Fruit fly (Drosophila melanogaster): ENCODE data around the gene CG34164.

CG34164 gene

dm6 chr2L:12096396-12096813 lies 40.3 kb downstream of the CG34164 start, which contains the start of the genes CG6712 and Mt2 (continued):
- TF ChIP-seq Blimp-1 (GFP tag; optimal IDR thresholded peaks at IDR 0.05), result no peak

dm6 chr2L:12097698-12098097 lies 41.5 kb downstream of the CG34164 start, which contains the start of gene Ced-12:
Ced-12 (plus strand) TSS chr2L:12097838.
- TF ChIP-seq CG15336 (GFP tag; IDR thresholded peaks at IDR 0.05) (no peak), fkh (GFP tag; optimal IDR thresholded peaks at IDR 0.05) (peak; percentile 45)

dm6 chr2L:12103231-12104210 lies 47.4 kb downstream of the CG34164 start, which contains the start of the genes Patsas and ThrRS:
Patsas (minus strand) TSS chr2L:12103285.
ThrRS (plus strand) TSS chr2L:12103751.
- TF ChIP-seq CG11294 (GFP tag; IDR thresholded peaks at IDR 0.05), result peak; percentile 68; the same call in 1 of the 2 replicates
- peak; percentile 83 for TF ChIP-seq dac (GFP tag; optimal IDR thresholded peaks at IDR 0.05)
- no peak for TF ChIP-seq Hr38 (GFP tag; optimal IDR thresholded peaks at IDR 0.05)
- TF ChIP-seq CG16779 (tag; optimal IDR thresholded peaks at IDR 0.05), result peak; percentile 59
- TF ChIP-seq CG3919 (GFP tag; optimal IDR thresholded peaks at IDR 0.05), result peak; percentile 84
- no peak for TF ChIP-seq CG11762 (GFP tag; optimal IDR thresholded peaks at IDR 0.05; ENCODE audit: insufficient read depth)
- no peak for TF ChIP-seq svp (GFP tag)
- TF ChIP-seq Gug (GFP tag; IDR thresholded peaks at IDR 0.05), result peak; percentile 81
- peak; percentile 85 for TF ChIP-seq acj6 (GFP tag; optimal IDR thresholded peaks at IDR 0.05)
- peak; percentile 91 for TF ChIP-seq CG32006 (GFP tag; optimal IDR thresholded peaks at IDR 0.05)
- TF ChIP-seq CG6792 (GFP tag; optimal IDR thresholded peaks at IDR 0.05), result peak; percentile 66
- TF ChIP-seq CG34406 (GFP tag; optimal IDR thresholded peaks at IDR 0.05), result peak; percentile 78
- peak; percentile 91 for TF ChIP-seq eg (GFP tag; IDR thresholded peaks at IDR 0.05)
- peak; percentile 60 for TF ChIP-seq Ets96B (tag; optimal IDR thresholded peaks at IDR 0.05)
- TF ChIP-seq OdsH (GFP tag; optimal IDR thresholded peaks at IDR 0.05), result peak; percentile 87
- peak; percentile 54 for TF ChIP-seq CG9139 (GFP tag; optimal IDR thresholded peaks at IDR 0.05)
- no peak for TF ChIP-seq dsx (GFP tag; optimal IDR thresholded peaks at IDR 0.05; ENCODE audit: poor library complexity, severe bottlenecking)
- TF ChIP-seq cyc (GFP tag; optimal IDR thresholded peaks at IDR 0.05), result peak; percentile 82
- TF ChIP-seq CG11902 (GFP tag; optimal IDR thresholded peaks at IDR 0.05), result peak; percentile 73
- no peak for TF ChIP-seq pdm3 (GFP tag; optimal IDR thresholded peaks at IDR 0.05)
- TF ChIP-seq CG10669 (GFP tag; optimal IDR thresholded peaks at IDR 0.05), result no peak
- TF ChIP-seq CG8119 (GFP tag; IDR thresholded peaks at IDR 0.05), result peak; percentile 83
- TF ChIP-seq Sox102F (GFP tag; optimal IDR thresholded peaks at IDR 0.05), result no peak
- peak; percentile 77; the same call in 1 of the 3 replicates for TF ChIP-seq CG6163 (GFP tag; IDR thresholded peaks at IDR 0.05)
- peak; percentile 53 for TF ChIP-seq CG1621 (tag; optimal IDR thresholded peaks at IDR 0.05)
- peak; percentile 71 for TF ChIP-seq CG6808 (GFP tag; optimal IDR thresholded peaks at IDR 0.05)
- peak; percentile 1 for TF ChIP-seq Eip93F (GFP tag; optimal IDR thresholded peaks at IDR 0.05)
- peak; percentile 85 for TF ChIP-seq lz (GFP tag; optimal IDR thresholded peaks at IDR 0.05)
- no peak for TF ChIP-seq CG4318 (GFP tag; optimal IDR thresholded peaks at IDR 0.05)
- peak; percentile 72 for TF ChIP-seq CG8319 (GFP tag; optimal IDR thresholded peaks at IDR 0.05)
- TF ChIP-seq CG6276 (GFP tag; optimal IDR thresholded peaks at IDR 0.05), result no peak
- no peak for TF ChIP-seq fd85E (GFP tag; optimal IDR thresholded peaks at IDR 0.05)
- no peak for TF ChIP-seq CG8632 (GFP tag; optimal IDR thresholded peaks at IDR 0.05)
- TF ChIP-seq CG7368 (GFP tag; optimal IDR thresholded peaks at IDR 0.05), result peak; percentile 56
- peak; percentile 85 for TF ChIP-seq CG15336 (GFP tag; IDR thresholded peaks at IDR 0.05)
- peak; percentile 93 for TF ChIP-seq Eip78C (GFP tag)
- TF ChIP-seq Met (GFP tag; optimal IDR thresholded peaks at IDR 0.05), result no peak
- no peak for TF ChIP-seq Hr4 (GFP tag; optimal IDR thresholded peaks at IDR 0.05)
- peak in 1 of 2 experiments; percentile 49 for TF ChIP-seq salr (GFP tag; optimal IDR thresholded peaks at IDR 0.05)
- TF ChIP-seq ss (GFP tag; optimal IDR thresholded peaks at IDR 0.05), result no peak
- peak; percentile 76 for TF ChIP-seq topi (GFP tag; optimal IDR thresholded peaks at IDR 0.05)
- peak; percentile 52 for TF ChIP-seq fd59A (GFP tag; optimal IDR thresholded peaks at IDR 0.05)
- TF ChIP-seq CG10631 (GFP tag; optimal IDR thresholded peaks at IDR 0.05), result no peak

Measured in whole organism, prepupa.